Fruit fly (Drosophila melanogaster) Kc167 (cell line): ENCODE measurements around the gene CG9727.

Source experiments
- psq ChIP-seq: fragments of >200 bp; optimal IDR thresholded peaks from 2 replicates; lab custom pipeline; 2017; ENCODE audit warnings: missing external identifiers
- ttk ChIP-seq: sonication (Bioruptor generic); optimal IDR thresholded peaks from 2 replicates; lab custom pipeline; 2017; ENCODE audit warnings: missing external identifiers

dm6 chr3R:6408467-6408866 is 48.0 kb downstream of the CG9727 start:
- TF ChIP-seq ttk (lab: Kevin White, UChicago): no peak
- no peak for TF ChIP-seq psq (lab: Kevin White, UChicago)
